Worm (Caenorhabditis elegans) whole organism, young adult: ENCODE results near the gene F27B3.8.
A peak's percentile ranks its signal among the peaks of the same experiment; 100 is the strongest.

Source experiments
- B0019.2 ChIP-seq: fragments of 200-800 bp; sonication (Bioruptor generic); conservative IDR thresholded peaks from 2 replicates; pipeline ENCODE4 v1.3.6; 2022; ENCODE audit warnings: missing genetic modification reagents, missing genetic modification characterization, missing compliant biosample characterization
- B0336.3 ChIP-seq: fragments of 200-800 bp; sonication (Bioruptor generic); IDR thresholded peaks from 2 replicates; pipeline ENCODE4 v1.3.6; 2022; ENCODE audit warnings: missing genetic modification characterization, missing compliant biosample characterization
- C06A6.2 ChIP-seq: fragments of 200-800 bp; sonication (Bioruptor generic); conservative IDR thresholded peaks from 2 replicates; pipeline ENCODE4 v1.3.6; 2022; ENCODE audit warnings: missing genetic modification characterization, missing compliant biosample characterization
- C17E4.6 ChIP-seq: fragments of 200-800 bp; sonication (Bioruptor generic); IDR thresholded peaks from 2 replicates; pipeline ENCODE4 v1.3.6; 2022; ENCODE audit warnings: missing genetic modification reagents, missing genetic modification characterization, missing compliant biosample characterization
- D2030.7 ChIP-seq: fragments of 200-800 bp; sonication (Bioruptor generic); IDR thresholded peaks from 2 replicates; pipeline ENCODE4 v1.3.6; 2022; ENCODE audit warnings: missing genetic modification reagents, missing genetic modification characterization, missing compliant biosample characterization
- F10E7.11 ChIP-seq: sonication (generic microtip); optimal IDR thresholded peaks from 2 replicates; lab custom pipeline; 2017; ENCODE audit warnings: mild to moderate bottlenecking, missing genetic modification characterization, moderate library complexity, missing compliant biosample characterization
- F37B4.10 ChIP-seq: fragments of 200-800 bp; sonication (Bioruptor generic); IDR thresholded peaks from 2 replicates; pipeline ENCODE4 v1.3.6; 2022; ENCODE audit warnings: missing genetic modification characterization, missing compliant biosample characterization
- F39B2.1 ChIP-seq: fragments of 200-800 bp; sonication (Bioruptor generic); IDR thresholded peaks from 2 replicates; pipeline ENCODE4 v1.3.6; 2022; ENCODE audit warnings: missing genetic modification reagents, missing genetic modification characterization, missing compliant biosample characterization
- F52B5.7 ChIP-seq: sonication (generic microtip); optimal IDR thresholded peaks from 2 replicates; lab custom pipeline; 2016; ENCODE audit warnings: mild to moderate bottlenecking, missing genetic modification characterization, missing compliant biosample characterization
- F57C9.4 ChIP-seq: sonication (generic microtip); optimal IDR thresholded peaks from 2 replicates; lab custom pipeline; 2017; ENCODE audit warnings: mild to moderate bottlenecking, missing genetic modification characterization, missing compliant biosample characterization
- K12H6.12 ChIP-seq: fragments of 200-800 bp; sonication (Bioruptor generic); optimal IDR thresholded peaks from 2 replicates; lab custom pipeline; 2018; ENCODE audit warnings: mild to moderate bottlenecking, missing genetic modification characterization, missing compliant biosample characterization
- T26A5.8 ChIP-seq: sonication (generic microtip); optimal IDR thresholded peaks from 2 replicates; lab custom pipeline; 2016; ENCODE audit warnings: missing genetic modification characterization, missing compliant biosample characterization
- Y53F4B.3 ChIP-seq: fragments of 200-800 bp; sonication (Bioruptor generic); IDR thresholded peaks from 2 replicates; pipeline ENCODE4 v1.3.6; 2022; ENCODE audit warnings: missing genetic modification reagents, missing genetic modification characterization, missing compliant biosample characterization
- Y56A3A.18 ChIP-seq: fragments of 200-800 bp; sonication (Bioruptor generic); IDR thresholded peaks from 2 replicates; pipeline ENCODE4 v1.3.6; 2022; ENCODE audit warnings: missing genetic modification reagents, missing genetic modification characterization, missing compliant biosample characterization
- Y67H2A.10 ChIP-seq: fragments of 200-800 bp; sonication (Bioruptor generic); conservative IDR thresholded peaks from 2 replicates; pipeline ENCODE4 v1.3.6; 2022; ENCODE audit warnings: missing genetic modification reagents, missing genetic modification characterization, missing compliant biosample characterization
- Y79H2A.3 ChIP-seq: fragments of 200-800 bp; sonication (Bioruptor generic); conservative IDR thresholded peaks from 2 replicates; pipeline ENCODE4 v1.3.6; 2022; ENCODE audit warnings: missing genetic modification reagents, missing genetic modification characterization, missing compliant biosample characterization
- Y95B8A.8 ChIP-seq: fragments of 200-800 bp; sonication (Bioruptor generic); IDR thresholded peaks from 2 replicates; pipeline ENCODE4 v1.3.6; 2022; ENCODE audit warnings: missing genetic modification reagents, missing genetic modification characterization, missing compliant biosample characterization
- akir-1 ChIP-seq: fragments of 200-800 bp; sonication (Bioruptor generic); optimal IDR thresholded peaks from 2 replicates; lab custom pipeline; 2018; ENCODE audit warnings: mild to moderate bottlenecking, missing genetic modification characterization, moderate library complexity, missing compliant biosample characterization
- aptf-3 ChIP-seq: fragments of 200-800 bp; sonication (Bioruptor generic); IDR thresholded peaks from 2 replicates; pipeline ENCODE4 v1.3.6; 2022; ENCODE audit warnings: missing genetic modification characterization, missing compliant biosample characterization
- bed-1 ChIP-seq: fragments of 200-800 bp; sonication (Bioruptor generic); IDR thresholded peaks from 2 replicates; pipeline ENCODE4 v1.3.6; 2022; ENCODE audit warnings: missing genetic modification reagents, missing genetic modification characterization, missing compliant biosample characterization
- bed-2 ChIP-seq: fragments of 200-800 bp; sonication (Bioruptor generic); IDR thresholded peaks from 2 replicates; pipeline ENCODE4 v1.3.6; 2022; ENCODE audit warnings: missing genetic modification reagents, missing genetic modification characterization, missing compliant biosample characterization
- ceh-100 ChIP-seq: fragments of 200-800 bp; sonication (Bioruptor generic); IDR thresholded peaks from 2 replicates; pipeline ENCODE4 v1.3.6; 2022; ENCODE audit warnings: missing genetic modification reagents, missing genetic modification characterization, missing compliant biosample characterization
- ceh-91 ChIP-seq: fragments of 200-800 bp; sonication (Bioruptor generic); IDR thresholded peaks from 2 replicates; pipeline ENCODE4 v1.3.6; 2022; ENCODE audit warnings: missing genetic modification reagents, missing genetic modification characterization, missing compliant biosample characterization
- chd-7 ChIP-seq: sonication (generic microtip); optimal IDR thresholded peaks from 2 replicates; lab custom pipeline; 2016; ENCODE audit warnings: mild to moderate bottlenecking, missing genetic modification characterization, moderate library complexity, missing compliant biosample characterization
- dpl-1 ChIP-seq: fragments of 150-350 bp; optimal IDR thresholded peaks from 2 replicates; lab custom pipeline; 2014; ENCODE audit warnings: missing biosample characterization, missing genetic modification reagents, missing genetic modification characterization
- him-1 ChIP-seq: sonication (generic microtip); optimal IDR thresholded peaks from 2 replicates; lab custom pipeline; 2016; ENCODE audit warnings: missing genotype, missing genetic modification reagents, missing genetic modification characterization, missing compliant biosample characterization
- hlh-12 ChIP-seq: sonication (generic microtip); optimal IDR thresholded peaks from 2 replicates; lab custom pipeline; 2016; ENCODE audit warnings: missing genetic modification characterization, missing compliant biosample characterization
- hsf-1 ChIP-seq: fragments of 200-800 bp; sonication (Bioruptor generic); IDR thresholded peaks from 2 replicates; pipeline ENCODE4 v1.3.6; 2022; ENCODE audit warnings: missing genetic modification reagents, missing genetic modification characterization, missing compliant biosample characterization
- lag-1 ChIP-seq: fragments of 200-800 bp; sonication (Bioruptor generic); IDR thresholded peaks from 2 replicates; pipeline ENCODE4 v1.3.6; 2022; ENCODE audit warnings: missing genetic modification reagents, missing genetic modification characterization, missing compliant biosample characterization
- let-526 ChIP-seq: fragments of 200-800 bp; sonication (Bioruptor generic); IDR thresholded peaks from 2 replicates; pipeline ENCODE4 v1.3.6; 2022; ENCODE audit warnings: missing genetic modification reagents, missing genetic modification characterization, missing compliant biosample characterization
- lin-35 ChIP-seq, 3 experiments: fragments of 150-350 bp in 2 of 3; sonication (generic microtip) in 1 of 3; optimal IDR thresholded peaks; 2 replicates each; lab custom pipeline; 2014 to 2018; ENCODE audit warnings: missing biosample characterization in 3 of 3, missing genetic modification characterization in 3 of 3, missing genetic modification reagents in 3 of 3
- lin-40 ChIP-seq: sonication (generic microtip); optimal IDR thresholded peaks from 2 replicates; lab custom pipeline; 2016; ENCODE audit warnings: missing genetic modification characterization, mild to moderate bottlenecking, missing compliant biosample characterization, missing genotype, missing genetic modification reagents
- lir-1 ChIP-seq: fragments of 200-800 bp; sonication (Bioruptor generic); conservative IDR thresholded peaks from 2 replicates; pipeline ENCODE4 v1.3.6; 2022; ENCODE audit warnings: missing genetic modification reagents, missing genetic modification characterization, missing compliant biosample characterization
- madf-8 ChIP-seq: fragments of 200-800 bp; sonication (Bioruptor generic); conservative IDR thresholded peaks from 2 replicates; pipeline ENCODE4 v1.3.6; 2022; ENCODE audit warnings: missing genetic modification reagents, missing genetic modification characterization, missing compliant biosample characterization
- mcd-1 ChIP-seq: fragments of 200-800 bp; sonication (Bioruptor generic); IDR thresholded peaks from 2 replicates; pipeline ENCODE4 v1.3.6; 2022; ENCODE audit warnings: missing genetic modification reagents, missing genetic modification characterization, missing compliant biosample characterization
- mes-4 ChIP-seq: sonication (generic microtip); optimal IDR thresholded peaks from 2 replicates; lab custom pipeline; 2016; ENCODE audit warnings: missing genotype, missing genetic modification characterization, missing compliant biosample characterization
- nfyb-1 ChIP-seq: fragments of 200-800 bp; sonication (Bioruptor generic); IDR thresholded peaks from 2 replicates; pipeline ENCODE4 v1.3.6; 2022; ENCODE audit warnings: missing genetic modification reagents, missing genetic modification characterization, missing compliant biosample characterization
- pbrm-1 ChIP-seq: fragments of 200-800 bp; sonication (Bioruptor generic); IDR thresholded peaks from 2 replicates; pipeline ENCODE4 v1.3.6; 2022; ENCODE audit warnings: missing genetic modification reagents, missing genetic modification characterization, missing compliant biosample characterization
- snpc-1.1 ChIP-seq: sonication (generic microtip); optimal IDR thresholded peaks from 2 replicates; lab custom pipeline; 2017; ENCODE audit warnings: missing genetic modification characterization, mild to moderate bottlenecking, missing compliant biosample characterization, antibody characterized with exemption, moderate library complexity, missing genotype, missing genetic modification reagents; ENCODE audit not compliant: insufficient read depth
- snpc-3.4 ChIP-seq: sonication (generic microtip); optimal IDR thresholded peaks from 2 replicates; lab custom pipeline; 2017; ENCODE audit warnings: missing genetic modification characterization, mild to moderate bottlenecking, missing compliant biosample characterization, antibody characterized with exemption, moderate library complexity, missing genotype, missing genetic modification reagents
- snpc-4 ChIP-seq, 5 experiments: fragments of 150-350 bp in 1 of 5; sonication (generic microtip) in 4 of 5; optimal IDR thresholded peaks; 2 replicates each; lab custom pipeline; 2014 to 2018; ENCODE audit warnings: missing genetic modification characterization in 5 of 5, missing biosample characterization in 3 of 5, antibody characterized with exemption in 2 of 5, mild to moderate bottlenecking in 2 of 5, missing compliant biosample characterization in 2 of 5, missing genotype in 2 of 5, moderate library complexity in 2 of 5, missing genetic modification reagents in 1 of 5
- somi-1 ChIP-seq: fragments of 200-800 bp; sonication (Bioruptor generic); optimal IDR thresholded peaks from 2 replicates; lab custom pipeline; 2018; ENCODE audit warnings: mild to moderate bottlenecking, missing genetic modification characterization, missing compliant biosample characterization
- tbp1 ChIP-seq: fragments of 200-800 bp; sonication (Bioruptor generic); optimal IDR thresholded peaks from 2 replicates; lab custom pipeline; 2018; ENCODE audit warnings: mild to moderate bottlenecking, missing genetic modification characterization, missing compliant biosample characterization
- xnd-1 ChIP-seq: sonication (generic microtip); optimal IDR thresholded peaks from 2 replicates; lab custom pipeline; 2016; ENCODE audit warnings: missing genotype, missing genetic modification reagents, missing genetic modification characterization, missing compliant biosample characterization
- zim-3 ChIP-seq: sonication (generic microtip); optimal IDR thresholded peaks from 2 replicates; lab custom pipeline; 2017; ENCODE audit warnings: mild to moderate bottlenecking, missing genetic modification characterization, moderate library complexity, missing compliant biosample characterization
- ztf-25 ChIP-seq: fragments of 200-800 bp; sonication (Bioruptor generic); IDR thresholded peaks from 2 replicates; pipeline ENCODE4 v1.3.6; 2022; ENCODE audit warnings: missing genetic modification reagents, missing genetic modification characterization, missing compliant biosample characterization
- ztf-26 ChIP-seq: sonication (generic microtip); optimal IDR thresholded peaks from 2 replicates; lab custom pipeline; 2017; ENCODE audit warnings: missing genetic modification characterization, missing compliant biosample characterization
- ztf-28 ChIP-seq: fragments of 200-800 bp; sonication (Bioruptor generic); IDR thresholded peaks from 2 replicates; pipeline ENCODE4 v1.3.6; 2022; ENCODE audit warnings: missing genetic modification reagents, missing genetic modification characterization, missing compliant biosample characterization
- ztf-6 ChIP-seq: fragments of 200-800 bp; sonication (Bioruptor generic); IDR thresholded peaks from 2 replicates; pipeline ENCODE4 v1.3.6; 2022; ENCODE audit warnings: missing genetic modification reagents, missing genetic modification characterization, missing compliant biosample characterization

F27B3.8 gene

DNA sequence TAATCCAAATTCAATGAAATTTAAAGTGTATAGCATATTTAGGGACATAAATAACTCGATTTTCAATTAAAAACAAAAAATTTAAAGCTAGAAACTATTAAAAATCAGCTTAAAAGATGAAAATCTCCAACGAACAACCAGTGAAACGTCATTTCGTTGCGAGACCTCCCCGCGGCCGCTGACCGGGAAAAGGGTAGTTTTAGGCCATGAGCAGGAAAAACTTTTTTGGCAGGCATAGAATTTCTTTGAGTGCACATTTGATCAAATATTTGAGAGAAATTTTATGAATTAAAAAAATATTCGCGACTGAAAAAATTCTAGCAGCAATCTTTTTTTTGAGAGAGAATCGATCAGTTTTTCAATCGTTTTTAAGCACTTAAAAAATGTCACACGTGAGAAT lies 45.8 kb downstream of the F27B3.8 start (continued):
- no peak for TF ChIP-seq lin-40 (tag; lab: Kevin White, UChicago)
- no peak for TF ChIP-seq lir-1
- TF ChIP-seq snpc-4 (GFP tag; optimal IDR thresholded peaks at IDR 0.05; lab: Kevin White, UChicago), result no peak
- peak in 1 of 4 experiments; percentile 80 for TF ChIP-seq snpc-4 (tag; optimal IDR thresholded peaks at IDR 0.05; lab: Kevin White, UChicago)
- TF ChIP-seq hlh-12, result no peak
- no peak for TF ChIP-seq dpl-1 (GFP tag; lab: Kevin White, UChicago)
- TF ChIP-seq ztf-28 (GFP tag; lab: Robert Waterston, UW), result 0 out of 2 replicates have a peak, but pooled peaks have one; percentile 61
- peak; percentile 68 for TF ChIP-seq snpc-3.4 (tag; lab: Kevin White, UChicago)
- no peak for TF ChIP-seq T26A5.8 (tag; lab: Kevin White, UChicago)
- no peak for TF ChIP-seq lag-1 (GFP tag; lab: Robert Waterston, UW)
- TF ChIP-seq mes-4 (tag; lab: Kevin White, UChicago), result no peak
- no peak for TF ChIP-seq K12H6.12 (tag; lab: Kevin White, UChicago)
- no peak for TF ChIP-seq ztf-6 (GFP tag; lab: Robert Waterston, UW)
- TF ChIP-seq ztf-26, result no peak
- TF ChIP-seq chd-7 (tag; lab: Kevin White, UChicago), result no peak
- TF ChIP-seq B0336.3, result no peak
- no peak for TF ChIP-seq F10E7.11 (tag; lab: Kevin White, UChicago)
- TF ChIP-seq somi-1 (GFP tag; lab: Kevin White, UChicago), result no peak
- no peak for TF ChIP-seq F57C9.4
- TF ChIP-seq bed-2 (GFP tag; lab: Robert Waterston, UW), result no peak
- TF ChIP-seq F52B5.7 (tag; lab: Kevin White, UChicago), result no peak
- TF ChIP-seq hsf-1 (GFP tag; lab: Robert Waterston, UW), result no peak
- TF ChIP-seq him-1 (tag; lab: Kevin White, UChicago), result no peak
- peak; percentile 59 for TF ChIP-seq mcd-1 (GFP tag; lab: Robert Waterston, UW)
- TF ChIP-seq tbp1 (GFP tag; lab: Kevin White, UChicago), result peak; percentile 10
- no peak for TF ChIP-seq lin-35 (GFP tag; optimal IDR thresholded peaks at IDR 0.05; lab: Kevin White, UChicago)
- 0 out of 2 replicates have a peak, but pooled peaks have one; percentile 28 for TF ChIP-seq ceh-91 (GFP tag; lab: Robert Waterston, UW)
- no peak for TF ChIP-seq C17E4.6
- no peak for TF ChIP-seq Y79H2A.3 (GFP tag; lab: Robert Waterston, UW)
- TF ChIP-seq D2030.7 (GFP tag; lab: Robert Waterston, UW), result peak; percentile 40; the same call in 1 of the 2 replicates
- TF ChIP-seq ztf-25 (GFP tag; lab: Robert Waterston, UW), result peak; percentile 55; the same call in 1 of the 2 replicates
- no peak for TF ChIP-seq zim-3 (tag; lab: Kevin White, UChicago)
- TF ChIP-seq Y56A3A.18, result no peak
- peak; percentile 59 for TF ChIP-seq xnd-1 (tag; lab: Kevin White, UChicago)
- TF ChIP-seq Y67H2A.10 (GFP tag; lab: Robert Waterston, UW), result no peak
- no peak for TF ChIP-seq aptf-3 (GFP tag; lab: Robert Waterston, UW)
- TF ChIP-seq bed-1 (GFP tag; lab: Robert Waterston, UW), result no peak
- TF ChIP-seq nfyb-1, result no peak
- no peak for TF ChIP-seq F39B2.1 (GFP tag; lab: Robert Waterston, UW)
- TF ChIP-seq Y95B8A.8, result no peak
- TF ChIP-seq akir-1 (GFP tag; lab: Kevin White, UChicago), result no peak
- no peak for TF ChIP-seq pbrm-1 (GFP tag; lab: Robert Waterston, UW)
- TF ChIP-seq madf-8 (GFP tag; lab: Robert Waterston, UW), result peak; percentile 83
- TF ChIP-seq ceh-100 (GFP tag; lab: Robert Waterston, UW), result peak; percentile 34; the same call in 1 of the 2 replicates
- no peak for TF ChIP-seq B0019.2 (GFP tag; lab: Robert Waterston, UW)
- no peak for TF ChIP-seq Y53F4B.3 (GFP tag; lab: Robert Waterston, UW)
- no peak for TF ChIP-seq let-526
- TF ChIP-seq snpc-1.1 (tag; lab: Kevin White, UChicago), result no peak
- no peak for TF ChIP-seq C06A6.2 (GFP tag; lab: Robert Waterston, UW)
- TF ChIP-seq F37B4.10 (GFP tag; lab: Robert Waterston, UW), result no peak
- TF ChIP-seq, all 124 proteins: peak for 24
